Worm (Caenorhabditis elegans) whole organism, mixed stage, embryonic: ENCODE data around the gene magu-4.

ENCODE experiments used
- M03D4.4 ChIP-seq: sonication (generic microtip); optimal IDR thresholded peaks from 2 replicates; lab custom pipeline; 2017; ENCODE audit warnings: mild to moderate bottlenecking, missing genetic modification characterization, missing compliant biosample characterization
- bed-3 ChIP-seq: fragments of 200-800 bp; sonication (Bioruptor generic); optimal IDR thresholded peaks from 3 replicates; lab custom pipeline; 2018; ENCODE audit warnings: mild to moderate bottlenecking, missing genetic modification characterization, moderate library complexity, missing compliant biosample characterization
- ceh-39 ChIP-seq: fragments of 150-350 bp; optimal IDR thresholded peaks from 2 replicates; lab custom pipeline; 2014; ENCODE audit warnings: missing biosample characterization, missing genetic modification characterization
- ceh-43 ChIP-seq: fragments of 200-800 bp; sonication (Bioruptor generic); optimal IDR thresholded peaks from 2 replicates; lab custom pipeline; 2018; ENCODE audit warnings: mild to moderate bottlenecking, missing genetic modification characterization, moderate library complexity, missing compliant biosample characterization
- ceh-83 ChIP-seq: fragments of 200-800 bp; sonication (Bioruptor generic); optimal IDR thresholded peaks from 2 replicates; lab custom pipeline; 2018; ENCODE audit warnings: mild to moderate bottlenecking, missing genetic modification characterization, missing compliant biosample characterization
- ces-1 ChIP-seq: fragments of 150-350 bp; optimal IDR thresholded peaks from 2 replicates; lab custom pipeline; 2014; ENCODE audit warnings: missing biosample characterization, missing genetic modification reagents, missing genetic modification characterization
- cnd-1 ChIP-seq: fragments of 200-800 bp; sonication (Bioruptor generic); optimal IDR thresholded peaks from 2 replicates; lab custom pipeline; 2018; ENCODE audit warnings: mild to moderate bottlenecking, missing genetic modification characterization, missing compliant biosample characterization
- drap-1 ChIP-seq: fragments of 200-800 bp; sonication (Bioruptor generic); optimal IDR thresholded peaks from 3 replicates; lab custom pipeline; 2018; ENCODE audit warnings: mild to moderate bottlenecking, missing genetic modification characterization, missing compliant biosample characterization
- elt-1 ChIP-seq: sonication (generic microtip); optimal IDR thresholded peaks from 2 replicates; lab custom pipeline; 2017; ENCODE audit warnings: missing genetic modification characterization, mild to moderate bottlenecking, missing compliant biosample characterization, antibody characterized with exemption, moderate library complexity, borderline replicate concordance; ENCODE audit not compliant: insufficient read depth
- elt-3 ChIP-seq: fragments of 150-350 bp; optimal IDR thresholded peaks from 2 replicates; lab custom pipeline; 2014; ENCODE audit warnings: missing biosample characterization, missing genetic modification characterization
- flh-1 ChIP-seq: fragments of 200-800 bp; sonication (Bioruptor generic); optimal IDR thresholded peaks from 2 replicates; lab custom pipeline; 2018; ENCODE audit warnings: mild to moderate bottlenecking, missing genetic modification characterization, moderate library complexity, missing compliant biosample characterization
- ham-2 ChIP-seq: fragments of 200-800 bp; sonication (Bioruptor generic); optimal IDR thresholded peaks from 2 replicates; lab custom pipeline; 2018; ENCODE audit warnings: mild to moderate bottlenecking, missing genetic modification characterization, missing compliant biosample characterization
- hlh-1 ChIP-seq: fragments of 150-350 bp; optimal IDR thresholded peaks from 2 replicates; lab custom pipeline; 2014; ENCODE audit warnings: missing biosample characterization, missing genetic modification reagents, missing genetic modification characterization
- lin-13 ChIP-seq: fragments of 150-350 bp; optimal IDR thresholded peaks from 2 replicates; lab custom pipeline; 2014; ENCODE audit warnings: missing biosample characterization, missing genetic modification characterization
- lin-32 ChIP-seq: fragments of 200-800 bp; sonication (Bioruptor generic); optimal IDR thresholded peaks from 2 replicates; lab custom pipeline; 2018; ENCODE audit warnings: mild to moderate bottlenecking, missing genetic modification characterization, missing compliant biosample characterization
- lsy-2 ChIP-seq: fragments of 150-350 bp; optimal IDR thresholded peaks from 2 replicates; lab custom pipeline; 2014; ENCODE audit warnings: missing biosample characterization, missing genetic modification characterization
- mab-5 ChIP-seq: fragments of 150-350 bp; optimal IDR thresholded peaks from 2 replicates; lab custom pipeline; 2014; ENCODE audit warnings: missing biosample characterization, missing genetic modification characterization
- mep-1 ChIP-seq: fragments of 150-350 bp; optimal IDR thresholded peaks from 2 replicates; lab custom pipeline; 2017; ENCODE audit warnings: missing biosample characterization, missing genetic modification reagents, missing genetic modification characterization, inconsistent platforms
- mls-2 ChIP-seq: sonication (generic microtip); optimal IDR thresholded peaks from 2 replicates; lab custom pipeline; 2016; ENCODE audit warnings: mild to moderate bottlenecking, missing genetic modification characterization, moderate library complexity, missing compliant biosample characterization
- nhr-2 ChIP-seq: fragments of 150-350 bp; optimal IDR thresholded peaks from 2 replicates; lab custom pipeline; 2014; ENCODE audit warnings: missing biosample characterization, missing genetic modification characterization
- nhr-237 ChIP-seq: fragments of 150-350 bp; optimal IDR thresholded peaks from 2 replicates; lab custom pipeline; 2014; ENCODE audit warnings: missing biosample characterization, missing genetic modification characterization
- nhr-28 ChIP-seq: fragments of 150-350 bp; optimal IDR thresholded peaks from 2 replicates; lab custom pipeline; 2014; ENCODE audit warnings: missing biosample characterization, missing genetic modification characterization
- pha-4 ChIP-seq: fragments of 150-350 bp; optimal IDR thresholded peaks from 2 replicates; lab custom pipeline; 2018; ENCODE audit warnings: missing biosample characterization, missing genetic modification reagents, missing genetic modification characterization
- sem-2 ChIP-seq: fragments of 200-800 bp; sonication (Bioruptor generic); optimal IDR thresholded peaks from 2 replicates; lab custom pipeline; 2018; ENCODE audit warnings: mild to moderate bottlenecking, missing genetic modification characterization, missing compliant biosample characterization
- sptf-1 ChIP-seq: sonication (generic microtip); optimal IDR thresholded peaks from 2 replicates; lab custom pipeline; 2017; ENCODE audit warnings: mild to moderate bottlenecking, missing genetic modification characterization, moderate library complexity, missing compliant biosample characterization
- unc-120 ChIP-seq: sonication (generic microtip); optimal IDR thresholded peaks from 2 replicates; lab custom pipeline; 2017; ENCODE audit warnings: missing genetic modification characterization, missing compliant biosample characterization; ENCODE audit not compliant: poor library complexity, severe bottlenecking
- unc-39 ChIP-seq: fragments of 150-350 bp; optimal IDR thresholded peaks from 2 replicates; lab custom pipeline; 2014; ENCODE audit warnings: missing biosample characterization, missing genetic modification characterization
- ztf-11 ChIP-seq: fragments of 150-350 bp; optimal IDR thresholded peaks from 2 replicates; lab custom pipeline; 2014; ENCODE audit warnings: missing biosample characterization, missing genetic modification characterization

magu-4 gene

ce11 chrIV:9976284-9976683 is 33.3 kb upstream of the magu-4 start, which contains the start of gene C47E12.14:
C47E12.14 (minus strand) TSS chrIV:9976384.
- TF ChIP-seq mep-1 (tag; lab: Kevin White, UChicago) (no peak), lin-32 (GFP tag; lab: Kevin White, UChicago) (no peak)

DNA sequence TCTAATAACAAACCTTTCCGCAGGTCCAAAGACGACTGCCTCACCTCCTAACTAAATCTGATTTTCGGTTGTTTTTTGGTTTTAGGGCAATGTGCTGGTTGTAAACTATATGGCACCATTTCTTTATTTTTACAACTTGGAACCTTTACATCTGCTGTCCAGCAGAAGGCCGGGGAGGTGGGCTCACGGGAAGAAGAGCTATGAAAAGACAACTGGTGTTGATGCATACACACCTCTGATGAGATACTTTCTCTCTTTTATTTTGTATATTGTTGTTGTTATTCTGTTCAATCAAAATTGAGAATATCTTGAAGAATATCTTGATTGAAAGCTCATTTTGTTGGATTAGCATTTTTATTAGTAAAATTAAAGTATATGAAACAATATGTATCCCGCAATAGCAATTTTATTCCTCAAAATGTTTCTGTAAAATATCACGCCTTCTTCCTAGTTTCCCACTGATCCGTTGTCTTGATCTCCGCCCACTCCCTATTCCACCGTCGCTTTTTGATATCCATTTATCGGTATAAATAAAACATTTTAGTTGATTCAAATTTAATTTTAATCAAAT is 31.9 kb upstream of the magu-4 start, which contains the start of gene dhp-2:
TSS of gene dhp-2 (plus strand) at position 521 of the 571 bp plus-strand sequence.
- TF ChIP-seq elt-1 (tag; lab: Kevin White, UChicago) = no peak
- TF ChIP-seq hlh-1 (tag; lab: Kevin White, UChicago) = peak; percentile 83

DNA sequence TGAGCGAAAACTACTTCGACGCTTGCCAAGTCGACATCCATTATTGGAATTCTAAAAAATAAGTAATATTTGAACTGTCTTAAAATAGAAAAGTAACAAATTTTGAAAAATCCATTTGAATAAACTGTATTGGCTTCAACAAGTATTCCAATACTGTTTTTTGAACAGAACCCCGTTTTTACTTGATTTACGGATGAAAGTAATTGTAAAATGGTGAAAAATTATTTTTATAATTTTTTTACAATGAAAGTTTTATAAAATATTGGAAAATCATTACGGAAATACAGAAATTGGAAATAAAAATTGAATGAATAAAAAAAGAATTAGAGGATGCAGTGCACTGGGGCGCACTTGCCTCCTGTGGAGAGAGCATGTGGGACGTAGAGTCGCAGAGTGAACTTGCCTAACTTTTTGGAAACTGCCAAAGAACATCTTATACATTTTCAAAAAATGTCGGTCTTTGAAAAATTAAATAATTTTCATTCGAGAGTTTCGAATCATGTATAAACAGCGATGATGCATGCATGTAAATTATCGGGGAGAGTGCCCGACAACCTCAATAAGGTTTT is 27.2 kb upstream of the magu-4 start, which contains the start of gene rrp-1:
TSS of gene rrp-1 (minus strand) at position 51 of the 569 bp plus-strand sequence.
- no peak for TF ChIP-seq sem-2
- TF ChIP-seq lin-13 = no peak

ce11 chrIV:9982895-9983294 is 26.7 kb upstream of the magu-4 start, which contains the start of gene mam-2:
mam-2 (plus strand) TSS chrIV:9983195.
- TF ChIP-seq ceh-39 (tag; lab: Kevin White, UChicago) = no peak
- peak; percentile 33 for TF ChIP-seq ham-2 (GFP tag; lab: Kevin White, UChicago)
- no peak for TF ChIP-seq nhr-237 (tag; lab: Kevin White, UChicago)
- no peak for TF ChIP-seq ceh-83 (GFP tag; lab: Kevin White, UChicago)

DNA sequence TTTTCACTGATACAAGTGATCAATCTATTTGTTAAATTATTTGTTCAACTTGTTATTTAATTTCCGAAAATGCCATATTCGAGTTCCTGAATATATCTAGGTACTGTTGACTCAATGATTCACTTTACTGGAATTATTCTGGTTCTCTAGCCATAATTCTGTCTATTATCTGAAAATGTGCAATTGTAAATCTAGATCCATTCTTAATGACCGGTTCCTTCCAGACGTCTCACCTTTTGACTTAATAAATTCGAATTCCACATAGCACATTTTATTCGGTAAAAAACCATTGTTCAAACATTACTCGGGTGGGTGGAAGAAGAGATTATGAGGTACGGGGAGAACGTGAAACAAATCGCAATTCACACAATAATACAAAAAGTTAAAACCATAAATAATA is 20.1 kb upstream of the magu-4 start:
- TF ChIP-seq mep-1 (tag; lab: Kevin White, UChicago) (no peak), sptf-1 (tag; lab: Kevin White, UChicago) (no peak), bed-3 (no peak), ceh-43 (no peak), ztf-11 (tag; lab: Kevin White, UChicago) (no peak), elt-1 (tag; lab: Kevin White, UChicago) (no peak), hlh-1 (tag; lab: Kevin White, UChicago) (no peak), drap-1 (no peak), nhr-28 (tag; lab: Kevin White, UChicago) (no peak), M03D4.4 (tag; lab: Kevin White, UChicago) (no peak), elt-3 (no peak), ham-2 (GFP tag; lab: Kevin White, UChicago) (no peak), nhr-2 (tag; lab: Kevin White, UChicago) (no peak), cnd-1 (tag; lab: Kevin White, UChicago) (no peak), ces-1 (GFP tag; lab: Kevin White, UChicago) (no peak)

ce11 chrIV:9993403-9994132 is 16.0 kb upstream of the magu-4 start:
- no peak for TF ChIP-seq M03D4.4 (tag; lab: Kevin White, UChicago)
- TF ChIP-seq ces-1 (GFP tag; lab: Kevin White, UChicago) = no peak
- no peak for TF ChIP-seq ceh-43
- no peak for TF ChIP-seq mab-5 (tag; lab: Kevin White, UChicago)
- no peak for TF ChIP-seq unc-120 (tag; lab: Kevin White, UChicago)
- no peak for TF ChIP-seq mls-2 (tag; lab: Kevin White, UChicago)
- no peak for TF ChIP-seq ham-2 (GFP tag; lab: Kevin White, UChicago)
- no peak for TF ChIP-seq unc-39
- no peak for TF ChIP-seq ceh-83 (GFP tag; lab: Kevin White, UChicago)
- no peak for TF ChIP-seq ceh-39 (tag; lab: Kevin White, UChicago)
- no peak for TF ChIP-seq bed-3
- no peak for TF ChIP-seq nhr-28 (tag; lab: Kevin White, UChicago)
- TF ChIP-seq lsy-2 (tag; lab: Kevin White, UChicago) = no peak
- TF ChIP-seq lin-32 (GFP tag; lab: Kevin White, UChicago) = no peak
- TF ChIP-seq ztf-11 (tag; lab: Kevin White, UChicago) = no peak
- no peak for TF ChIP-seq flh-1 (GFP tag; lab: Kevin White, UChicago)
- TF ChIP-seq elt-3 = no peak
- no peak for TF ChIP-seq pha-4 (tag; lab: Kevin White, UChicago)
